Fruit fly (Drosophila melanogaster) whole organism, wandering third instar larva: ENCODE results near the gene CG6168.

ENCODE experiments used
- CG32264 ChIP-seq: fragments of 200-800 bp; sonication (Bioruptor generic); optimal IDR thresholded peaks from 2 replicates; lab custom pipeline; 2016; ENCODE audit warnings: missing biosample characterization, missing genetic modification characterization
- Dfd ChIP-seq: fragments of >200 bp; optimal IDR thresholded peaks from 2 replicates; lab custom pipeline; 2017; ENCODE audit warnings: missing biosample characterization, missing genetic modification characterization
- GATAd ChIP-seq: sonication (Bioruptor generic); optimal IDR thresholded peaks from 2 replicates; lab custom pipeline; 2016; ENCODE audit warnings: missing biosample characterization, missing genetic modification characterization
- Jra ChIP-seq: sonication (Bioruptor generic); optimal IDR thresholded peaks from 2 replicates; lab custom pipeline; 2016; ENCODE audit warnings: missing biosample characterization, missing genetic modification characterization
- Sp1 ChIP-seq: fragments of 200-800 bp; sonication (Bioruptor generic); optimal IDR thresholded peaks from 3 replicates; lab custom pipeline; 2019; ENCODE audit warnings: missing biosample characterization, mild to moderate bottlenecking, missing genetic modification characterization, moderate library complexity
- Vsx2 ChIP-seq: fragments of 200-300, 225-300 bp; sonication (Bioruptor generic); optimal IDR thresholded peaks from 2 replicates; lab custom pipeline; 2018; ENCODE audit warnings: missing biosample characterization, missing genetic modification characterization; ENCODE audit not compliant: partially characterized antibody
- br ChIP-seq: fragments of 200-800 bp; sonication (Bioruptor generic); optimal IDR thresholded peaks from 2 replicates; lab custom pipeline; 2016; ENCODE audit warnings: missing biosample characterization, missing genetic modification characterization
- ey ChIP-seq: fragments of 200-800 bp; sonication (Bioruptor generic); optimal IDR thresholded peaks from 2 replicates; lab custom pipeline; 2016; ENCODE audit warnings: missing biosample characterization, missing genetic modification characterization
- h ChIP-seq: fragments of 200-800 bp; sonication (Bioruptor generic); optimal IDR thresholded peaks from 3 replicates; lab custom pipeline; 2016; ENCODE audit warnings: missing biosample characterization, mild to moderate bottlenecking, missing genetic modification characterization
- pan ChIP-seq: fragments of >200 bp; optimal IDR thresholded peaks from 2 replicates; lab custom pipeline; 2017
- psq ChIP-seq: fragments of 200-800 bp; sonication (Bioruptor generic); optimal IDR thresholded peaks from 3 replicates; lab custom pipeline; 2017; ENCODE audit warnings: missing biosample characterization, mild to moderate bottlenecking, missing genetic modification characterization, moderate library complexity
- sage ChIP-seq: fragments of 200-800 bp; sonication (Bioruptor generic); optimal IDR thresholded peaks from 2 replicates; lab custom pipeline; 2016; ENCODE audit warnings: missing biosample characterization, mild to moderate bottlenecking, missing genetic modification characterization
- tai ChIP-seq: sonication (Bioruptor generic); optimal IDR thresholded peaks from 2 replicates; lab custom pipeline; 2016; ENCODE audit warnings: missing biosample characterization, missing genetic modification characterization
- usp ChIP-seq: fragments of >200 bp; optimal IDR thresholded peaks from 2 replicates; lab custom pipeline; 2017; ENCODE audit warnings: missing biosample characterization, missing genetic modification characterization

dm6 chr3L:11323221-11323895 is 1.8 kb upstream of the CG6168 start:
- TF ChIP-seq usp (GFP tag; lab: Kevin White, UChicago), result no peak
- no peak for TF ChIP-seq Sp1
- no peak for TF ChIP-seq Vsx2 (GFP tag; lab: Kevin White, UChicago)
- TF ChIP-seq Dfd, result no peak
- no peak for TF ChIP-seq GATAd
- no peak for TF ChIP-seq h (GFP tag; lab: Kevin White, UChicago)
- no peak for TF ChIP-seq CG32264 (GFP tag; lab: Kevin White, UChicago)
- TF ChIP-seq psq (GFP tag; lab: Kevin White, UChicago), result no peak
- no peak for TF ChIP-seq tai
- no peak for TF ChIP-seq sage (GFP tag; lab: Kevin White, UChicago)
- no peak for TF ChIP-seq pan (lab: Kevin White, UChicago)
- no peak for TF ChIP-seq Jra (GFP tag; lab: Kevin White, UChicago)
- no peak for TF ChIP-seq ey (GFP tag; lab: Kevin White, UChicago)
- TF ChIP-seq br, result no peak
